Worm (Caenorhabditis elegans) whole organism, young adult: Measurements from ENCODE around the gene tos-1.
A peak's percentile ranks its signal among the peaks of the same experiment; 100 is the strongest.

Experiments used
- B0035.1 ChIP-seq: sonication (generic microtip); optimal IDR thresholded peaks from 2 replicates; lab custom pipeline; 2016; ENCODE audit warnings: missing genetic modification characterization, mild to moderate bottlenecking, missing compliant biosample characterization, missing genotype, missing genetic modification reagents
- C06A6.2 ChIP-seq: fragments of 200-800 bp; sonication (Bioruptor generic); conservative IDR thresholded peaks from 2 replicates; pipeline ENCODE4 v1.3.6; 2022; ENCODE audit warnings: missing genetic modification characterization, missing compliant biosample characterization
- C17E4.6 ChIP-seq: fragments of 200-800 bp; sonication (Bioruptor generic); IDR thresholded peaks from 2 replicates; pipeline ENCODE4 v1.3.6; 2022; ENCODE audit warnings: missing genetic modification reagents, missing genetic modification characterization, missing compliant biosample characterization
- D2030.7 ChIP-seq: fragments of 200-800 bp; sonication (Bioruptor generic); IDR thresholded peaks from 2 replicates; pipeline ENCODE4 v1.3.6; 2022; ENCODE audit warnings: missing genetic modification reagents, missing genetic modification characterization, missing compliant biosample characterization
- F23B12.7 ChIP-seq: sonication (generic microtip); optimal IDR thresholded peaks from 2 replicates; lab custom pipeline; 2017; ENCODE audit warnings: missing genetic modification characterization, mild to moderate bottlenecking, missing compliant biosample characterization, antibody characterized with exemption, moderate library complexity; ENCODE audit not compliant: insufficient read depth
- F37B4.10 ChIP-seq: fragments of 200-800 bp; sonication (Bioruptor generic); IDR thresholded peaks from 2 replicates; pipeline ENCODE4 v1.3.6; 2022; ENCODE audit warnings: missing genetic modification characterization, missing compliant biosample characterization
- F52B5.7 ChIP-seq: sonication (generic microtip); optimal IDR thresholded peaks from 2 replicates; lab custom pipeline; 2016; ENCODE audit warnings: mild to moderate bottlenecking, missing genetic modification characterization, missing compliant biosample characterization
- K11D2.4 ChIP-seq: fragments of 200-800 bp; sonication (Bioruptor generic); IDR thresholded peaks from 2 replicates; pipeline ENCODE4 v1.3.6; 2022; ENCODE audit warnings: missing genetic modification reagents, missing genetic modification characterization, missing compliant biosample characterization
- T07F8.4 ChIP-seq: sonication (generic microtip); optimal IDR thresholded peaks from 2 replicates; lab custom pipeline; 2016; ENCODE audit warnings: mild to moderate bottlenecking, missing genetic modification characterization, moderate library complexity, missing compliant biosample characterization
- Y53G8AR.9 ChIP-seq: fragments of 200-800 bp; sonication (Bioruptor generic); conservative IDR thresholded peaks from 2 replicates; pipeline ENCODE4 v1.3.6; 2022; ENCODE audit warnings: missing genetic modification reagents, missing genetic modification characterization, missing compliant biosample characterization
- Y95B8A.8 ChIP-seq: fragments of 200-800 bp; sonication (Bioruptor generic); IDR thresholded peaks from 2 replicates; pipeline ENCODE4 v1.3.6; 2022; ENCODE audit warnings: missing genetic modification reagents, missing genetic modification characterization, missing compliant biosample characterization
- ama-1 ChIP-seq, 3 experiments: fragments of 150-350 bp in 1 of 3; sonication (generic microtip) in 2 of 3; optimal IDR thresholded peaks; 2 replicates each; lab custom pipeline; 2014 to 2018; ENCODE audit warnings: missing biosample characterization in 2 of 3, missing genetic modification characterization in 2 of 3, missing genetic modification reagents in 2 of 3
- aptf-2 ChIP-seq: fragments of 200-800 bp; sonication (Bioruptor generic); conservative IDR thresholded peaks from 2 replicates; pipeline ENCODE4 v1.3.6; 2022; ENCODE audit warnings: missing genetic modification reagents, missing genetic modification characterization, missing compliant biosample characterization
- aptf-3 ChIP-seq: fragments of 200-800 bp; sonication (Bioruptor generic); IDR thresholded peaks from 2 replicates; pipeline ENCODE4 v1.3.6; 2022; ENCODE audit warnings: missing genetic modification characterization, missing compliant biosample characterization
- atf-7 ChIP-seq: sonication (generic microtip); optimal IDR thresholded peaks from 2 replicates; lab custom pipeline; 2017; ENCODE audit warnings: mild to moderate bottlenecking, missing genetic modification characterization, missing compliant biosample characterization
- athp-1 ChIP-seq: sonication (generic microtip); optimal IDR thresholded peaks from 2 replicates; lab custom pipeline; 2017; ENCODE audit warnings: mild to moderate bottlenecking, missing genetic modification characterization, missing compliant biosample characterization
- attf-3 ChIP-seq: fragments of 200-800 bp; sonication (Bioruptor generic); conservative IDR thresholded peaks from 2 replicates; pipeline ENCODE4 v1.3.6; 2022; ENCODE audit warnings: missing genetic modification reagents, missing genetic modification characterization, missing compliant biosample characterization
- attf-5 ChIP-seq: fragments of 200-800 bp; sonication (Bioruptor generic); optimal IDR thresholded peaks from 2 replicates; lab custom pipeline; 2018; ENCODE audit warnings: mild to moderate bottlenecking, missing genetic modification characterization, missing compliant biosample characterization
- ceh-58 ChIP-seq: fragments of 200-800 bp; sonication (Bioruptor generic); IDR thresholded peaks from 2 replicates; pipeline ENCODE4 v1.3.6; 2022; ENCODE audit warnings: missing genetic modification characterization, missing compliant biosample characterization
- ceh-91 ChIP-seq: fragments of 200-800 bp; sonication (Bioruptor generic); IDR thresholded peaks from 2 replicates; pipeline ENCODE4 v1.3.6; 2022; ENCODE audit warnings: missing genetic modification reagents, missing genetic modification characterization, missing compliant biosample characterization
- dox-1 ChIP-seq: fragments of 200-800 bp; sonication (Bioruptor generic); IDR thresholded peaks from 2 replicates; pipeline ENCODE4 v1.3.6; 2022; ENCODE audit warnings: missing genetic modification reagents, missing genetic modification characterization, missing compliant biosample characterization
- egl-44 ChIP-seq: fragments of 200-800 bp; sonication (Bioruptor generic); IDR thresholded peaks from 2 replicates; pipeline ENCODE4 v1.3.6; 2022; ENCODE audit warnings: missing genetic modification reagents, missing genetic modification characterization, missing compliant biosample characterization
- fkh-3 ChIP-seq: sonication (generic microtip); optimal IDR thresholded peaks from 2 replicates; lab custom pipeline; 2016; ENCODE audit warnings: mild to moderate bottlenecking, missing genetic modification characterization, missing compliant biosample characterization
- gei-17 ChIP-seq: fragments of 200-800 bp; sonication (Bioruptor generic); optimal IDR thresholded peaks from 2 replicates; lab custom pipeline; 2018; ENCODE audit warnings: mild to moderate bottlenecking, missing genetic modification characterization, missing compliant biosample characterization
- hlh-12 ChIP-seq: sonication (generic microtip); optimal IDR thresholded peaks from 2 replicates; lab custom pipeline; 2016; ENCODE audit warnings: missing genetic modification characterization, missing compliant biosample characterization
- hmg-1.2 ChIP-seq: fragments of 200-800 bp; sonication (Bioruptor generic); IDR thresholded peaks from 2 replicates; pipeline ENCODE4 v1.3.6; 2022; ENCODE audit warnings: missing genetic modification reagents, missing genetic modification characterization, missing compliant biosample characterization
- hmg-20 ChIP-seq: fragments of 200-800 bp; sonication (Bioruptor generic); IDR thresholded peaks from 2 replicates; pipeline ENCODE4 v1.3.6; 2022; ENCODE audit warnings: missing genetic modification reagents, missing genetic modification characterization, missing compliant biosample characterization
- hsf-1 ChIP-seq: fragments of 200-800 bp; sonication (Bioruptor generic); IDR thresholded peaks from 2 replicates; pipeline ENCODE4 v1.3.6; 2022; ENCODE audit warnings: missing genetic modification reagents, missing genetic modification characterization, missing compliant biosample characterization
- lag-1 ChIP-seq: fragments of 200-800 bp; sonication (Bioruptor generic); IDR thresholded peaks from 2 replicates; pipeline ENCODE4 v1.3.6; 2022; ENCODE audit warnings: missing genetic modification reagents, missing genetic modification characterization, missing compliant biosample characterization
- let-526 ChIP-seq: fragments of 200-800 bp; sonication (Bioruptor generic); IDR thresholded peaks from 2 replicates; pipeline ENCODE4 v1.3.6; 2022; ENCODE audit warnings: missing genetic modification reagents, missing genetic modification characterization, missing compliant biosample characterization
- let-607 ChIP-seq, 2 experiments: fragments of 200-800 bp in 1 of 2; sonication (Bioruptor generic) in 1 of 2; sonication (generic microtip) in 1 of 2; optimal IDR thresholded peaks; 2 replicates each; lab custom pipeline; 2016 to 2018; ENCODE audit warnings: mild to moderate bottlenecking in 2 of 2, missing compliant biosample characterization in 2 of 2, missing genetic modification characterization in 2 of 2, moderate library complexity in 2 of 2, missing genotype in 1 of 2
- lsl-1 ChIP-seq: fragments of 200-800 bp; sonication (Bioruptor generic); optimal IDR thresholded peaks from 2 replicates; lab custom pipeline; 2018; ENCODE audit warnings: mild to moderate bottlenecking, missing genetic modification characterization, moderate library complexity, missing compliant biosample characterization
- lsy-27 ChIP-seq: sonication (generic microtip); optimal IDR thresholded peaks from 2 replicates; lab custom pipeline; 2017; ENCODE audit warnings: missing genetic modification characterization, mild to moderate bottlenecking, missing compliant biosample characterization, antibody characterized with exemption, missing genotype, borderline replicate concordance; ENCODE audit not compliant: insufficient read depth
- madf-6 ChIP-seq: fragments of 200-800 bp; sonication (Bioruptor generic); IDR thresholded peaks from 2 replicates; pipeline ENCODE4 v1.3.6; 2022; ENCODE audit warnings: missing genetic modification reagents, missing genetic modification characterization, missing compliant biosample characterization
- mxl-1 ChIP-seq: sonication (generic microtip); optimal IDR thresholded peaks from 2 replicates; lab custom pipeline; 2016; ENCODE audit warnings: missing genetic modification characterization, missing compliant biosample characterization
- nhr-120 ChIP-seq: fragments of 200-800 bp; sonication (Bioruptor generic); IDR thresholded peaks from 2 replicates; pipeline ENCODE4 v1.3.6; 2022; ENCODE audit warnings: missing genetic modification characterization, missing compliant biosample characterization
- nhr-80 ChIP-seq: sonication (generic microtip); optimal IDR thresholded peaks from 2 replicates; lab custom pipeline; 2016; ENCODE audit warnings: missing genetic modification characterization, missing compliant biosample characterization
- pbrm-1 ChIP-seq: fragments of 200-800 bp; sonication (Bioruptor generic); IDR thresholded peaks from 2 replicates; pipeline ENCODE4 v1.3.6; 2022; ENCODE audit warnings: missing genetic modification reagents, missing genetic modification characterization, missing compliant biosample characterization
- snpc-1.1 ChIP-seq: sonication (generic microtip); optimal IDR thresholded peaks from 2 replicates; lab custom pipeline; 2017; ENCODE audit warnings: missing genetic modification characterization, mild to moderate bottlenecking, missing compliant biosample characterization, antibody characterized with exemption, moderate library complexity, missing genotype, missing genetic modification reagents; ENCODE audit not compliant: insufficient read depth
- snpc-1.3 ChIP-seq: sonication (generic microtip); optimal IDR thresholded peaks from 2 replicates; lab custom pipeline; 2017; ENCODE audit warnings: missing genetic modification characterization, mild to moderate bottlenecking, missing compliant biosample characterization, antibody characterized with exemption, moderate library complexity, missing genotype, missing genetic modification reagents; ENCODE audit not compliant: insufficient read depth
- snpc-4 ChIP-seq, 5 experiments: fragments of 150-350 bp in 1 of 5; sonication (generic microtip) in 4 of 5; optimal IDR thresholded peaks; 2 replicates each; lab custom pipeline; 2014 to 2018; ENCODE audit warnings: missing genetic modification characterization in 5 of 5, missing biosample characterization in 3 of 5, antibody characterized with exemption in 2 of 5, mild to moderate bottlenecking in 2 of 5, missing compliant biosample characterization in 2 of 5, missing genotype in 2 of 5, moderate library complexity in 2 of 5, missing genetic modification reagents in 1 of 5
- somi-1 ChIP-seq: fragments of 200-800 bp; sonication (Bioruptor generic); optimal IDR thresholded peaks from 2 replicates; lab custom pipeline; 2018; ENCODE audit warnings: mild to moderate bottlenecking, missing genetic modification characterization, missing compliant biosample characterization
- unc-62 ChIP-seq: fragments of 150-350 bp; optimal IDR thresholded peaks from 2 replicates; lab custom pipeline; 2014; ENCODE audit warnings: missing biosample characterization, missing genetic modification reagents, missing genetic modification characterization
- ztf-22 ChIP-seq: fragments of 200-800 bp; sonication (Bioruptor generic); optimal IDR thresholded peaks from 2 replicates; lab custom pipeline; 2018; ENCODE audit warnings: mild to moderate bottlenecking, missing genetic modification characterization, moderate library complexity, missing compliant biosample characterization
- ztf-25 ChIP-seq: fragments of 200-800 bp; sonication (Bioruptor generic); IDR thresholded peaks from 2 replicates; pipeline ENCODE4 v1.3.6; 2022; ENCODE audit warnings: missing genetic modification reagents, missing genetic modification characterization, missing compliant biosample characterization

Gene tos-1

ce11 chrV:9342965-9343628 lies 906 bp downstream of the tos-1 start (continued):
- no peak for TF ChIP-seq gei-17
- peak; percentile 34; the same call in 1 of the 2 replicates for TF ChIP-seq egl-44 (GFP tag; lab: Robert Waterston, UW)
- TF ChIP-seq attf-5 (GFP tag; lab: Kevin White, UChicago) = no peak
- TF ChIP-seq F37B4.10 (GFP tag; lab: Robert Waterston, UW) = 0 out of 2 replicates have a peak, but pooled peaks have one; percentile 30
- TF ChIP-seq let-607 (tag; optimal IDR thresholded peaks at IDR 0.05; lab: Kevin White, UChicago) = no peak
- peak; percentile 43; the same call in 1 of the 2 replicates for TF ChIP-seq hsf-1
- peak; percentile 60; the same call in 1 of the 2 replicates for TF ChIP-seq ceh-91 (GFP tag; lab: Robert Waterston, UW)
- TF ChIP-seq aptf-3 (GFP tag; lab: Robert Waterston, UW) = peak; percentile 57; the same call in 1 of the 2 replicates
- TF ChIP-seq fkh-3 (tag; lab: Kevin White, UChicago) = no peak
- no peak for TF ChIP-seq lag-1 (GFP tag; lab: Robert Waterston, UW)
- peak; percentile 74 for TF ChIP-seq pbrm-1 (GFP tag; lab: Robert Waterston, UW)
- no peak for TF ChIP-seq nhr-80 (tag; lab: Kevin White, UChicago)
- TF ChIP-seq let-526 (GFP tag; lab: Robert Waterston, UW) = peak; percentile 21; the same call in 1 of the 2 replicates
- TF ChIP-seq dox-1 (GFP tag; lab: Robert Waterston, UW) = peak; percentile 91
- TF ChIP-seq attf-3 (GFP tag; lab: Robert Waterston, UW) = 0 out of 2 replicates have a peak, but pooled peaks have one; percentile 40
- no peak for TF ChIP-seq ztf-22 (GFP tag; lab: Kevin White, UChicago)
- TF ChIP-seq snpc-4 (GFP tag; optimal IDR thresholded peaks at IDR 0.05; lab: Kevin White, UChicago) = no peak
- TF ChIP-seq snpc-4 (tag; optimal IDR thresholded peaks at IDR 0.05; lab: Kevin White, UChicago) = no peak
- TF ChIP-seq mxl-1 (tag; lab: Kevin White, UChicago) = no peak
- TF ChIP-seq unc-62 (GFP tag; lab: Kevin White, UChicago) = no peak
- peak; percentile 49; the same call in 1 of the 2 replicates for TF ChIP-seq D2030.7
- TF ChIP-seq K11D2.4 = peak; percentile 82
- no peak for TF ChIP-seq ztf-25
- TF ChIP-seq F23B12.7 (tag; lab: Kevin White, UChicago) = peak; percentile 8
- TF ChIP-seq B0035.1 (tag; lab: Kevin White, UChicago) = no peak
- no peak for TF ChIP-seq snpc-1.3 (tag; lab: Kevin White, UChicago)
- TF ChIP-seq C06A6.2 (GFP tag; lab: Robert Waterston, UW) = peak; percentile 53; the same call in 1 of the 2 replicates
- TF ChIP-seq aptf-2 (GFP tag; lab: Robert Waterston, UW) = no peak
- no peak for TF ChIP-seq nhr-120
- TF ChIP-seq ceh-58 (GFP tag; lab: Robert Waterston, UW) = peak; percentile 69; the same call in 1 of the 2 replicates
- TF ChIP-seq Y95B8A.8 = peak; percentile 82
- TF ChIP-seq Y53G8AR.9 (GFP tag; lab: Robert Waterston, UW) = peak; percentile 92
- no peak for TF ChIP-seq T07F8.4 (tag; lab: Kevin White, UChicago)
- peak; percentile 51; the same call in 1 of the 2 replicates for TF ChIP-seq hmg-20
- peak; percentile 32 for TF ChIP-seq lsl-1 (GFP tag; lab: Kevin White, UChicago)
- TF ChIP-seq lsy-27 = no peak
- TF ChIP-seq ama-1 (optimal IDR thresholded peaks at IDR 0.05; lab: Kevin White, UChicago) = peak; percentile 85
- TF ChIP-seq ama-1 (GFP tag; optimal IDR thresholded peaks at IDR 0.05; lab: Kevin White, UChicago) = peak in 1 of 2 experiments; percentile 45
- peak; percentile 15 for TF ChIP-seq snpc-1.1 (tag; lab: Kevin White, UChicago)
- TF ChIP-seq hmg-1.2 (GFP tag; lab: Robert Waterston, UW) = peak; percentile 56
- TF ChIP-seq atf-7 (tag; lab: Kevin White, UChicago) = peak; percentile 47
- peak; percentile 59 for TF ChIP-seq madf-6 (GFP tag; lab: Robert Waterston, UW)
- peak; percentile 22; the same call in 1 of the 2 replicates for TF ChIP-seq C17E4.6 (GFP tag; lab: Robert Waterston, UW)
- TF ChIP-seq athp-1 = no peak
- TF ChIP-seq F52B5.7 = no peak
- no peak for TF ChIP-seq somi-1 (GFP tag; lab: Kevin White, UChicago)
- TF ChIP-seq hlh-12 (tag; lab: Kevin White, UChicago) = no peak
